Worm (Caenorhabditis elegans) whole organism, young adult: Measurements from ENCODE around the gene Y46B2A.3.

ENCODE experiments used
- B0261.1 ChIP-seq: sonication (generic microtip); optimal IDR thresholded peaks from 2 replicates; lab custom pipeline; 2016; ENCODE audit warnings: mild to moderate bottlenecking, missing genetic modification characterization, moderate library complexity, missing compliant biosample characterization
- B0336.3 ChIP-seq: fragments of 200-800 bp; sonication (Bioruptor generic); IDR thresholded peaks from 2 replicates; pipeline ENCODE4 v1.3.6; 2022; ENCODE audit warnings: missing genetic modification characterization, missing compliant biosample characterization
- D2030.7 ChIP-seq: fragments of 200-800 bp; sonication (Bioruptor generic); IDR thresholded peaks from 2 replicates; pipeline ENCODE4 v1.3.6; 2022; ENCODE audit warnings: missing genetic modification reagents, missing genetic modification characterization, missing compliant biosample characterization
- F22D6.2 ChIP-seq: sonication (generic microtip); optimal IDR thresholded peaks from 2 replicates; lab custom pipeline; 2016; ENCODE audit warnings: mild to moderate bottlenecking, missing genetic modification characterization, missing compliant biosample characterization
- F55B11.4 ChIP-seq: sonication (generic microtip); optimal IDR thresholded peaks from 2 replicates; lab custom pipeline; 2016; ENCODE audit warnings: missing compliant biosample characterization, missing genetic modification characterization, borderline replicate concordance; ENCODE audit not compliant: insufficient read depth
- K11D2.4 ChIP-seq: fragments of 200-800 bp; sonication (Bioruptor generic); IDR thresholded peaks from 2 replicates; pipeline ENCODE4 v1.3.6; 2022; ENCODE audit warnings: missing genetic modification reagents, missing genetic modification characterization, missing compliant biosample characterization
- T26A5.8 ChIP-seq: sonication (generic microtip); optimal IDR thresholded peaks from 2 replicates; lab custom pipeline; 2016; ENCODE audit warnings: missing genetic modification characterization, missing compliant biosample characterization
- Y53F4B.3 ChIP-seq: fragments of 200-800 bp; sonication (Bioruptor generic); IDR thresholded peaks from 2 replicates; pipeline ENCODE4 v1.3.6; 2022; ENCODE audit warnings: missing genetic modification reagents, missing genetic modification characterization, missing compliant biosample characterization
- Y67H2A.10 ChIP-seq: fragments of 200-800 bp; sonication (Bioruptor generic); conservative IDR thresholded peaks from 2 replicates; pipeline ENCODE4 v1.3.6; 2022; ENCODE audit warnings: missing genetic modification reagents, missing genetic modification characterization, missing compliant biosample characterization
- atf-7 ChIP-seq: sonication (generic microtip); optimal IDR thresholded peaks from 2 replicates; lab custom pipeline; 2017; ENCODE audit warnings: mild to moderate bottlenecking, missing genetic modification characterization, missing compliant biosample characterization
- ceh-27 ChIP-seq: fragments of 200-800 bp; sonication (Bioruptor generic); optimal IDR thresholded peaks from 2 replicates; lab custom pipeline; 2018; ENCODE audit warnings: mild to moderate bottlenecking, missing genetic modification characterization, moderate library complexity, missing compliant biosample characterization
- ceh-40 ChIP-seq: fragments of 200-800 bp; sonication (Bioruptor generic); IDR thresholded peaks from 2 replicates; pipeline ENCODE4 v1.3.6; 2022; ENCODE audit warnings: missing genetic modification characterization, missing compliant biosample characterization
- ceh-79 ChIP-seq: sonication (generic microtip); optimal IDR thresholded peaks from 2 replicates; lab custom pipeline; 2017; ENCODE audit warnings: mild to moderate bottlenecking, missing genetic modification characterization, missing compliant biosample characterization
- ceh-91 ChIP-seq: fragments of 200-800 bp; sonication (Bioruptor generic); IDR thresholded peaks from 2 replicates; pipeline ENCODE4 v1.3.6; 2022; ENCODE audit warnings: missing genetic modification reagents, missing genetic modification characterization, missing compliant biosample characterization
- die-1 ChIP-seq: sonication (generic microtip); optimal IDR thresholded peaks from 2 replicates; lab custom pipeline; 2016; ENCODE audit warnings: missing genotype, mild to moderate bottlenecking, missing genetic modification characterization, missing compliant biosample characterization
- dpl-1 ChIP-seq: fragments of 150-350 bp; optimal IDR thresholded peaks from 2 replicates; lab custom pipeline; 2014; ENCODE audit warnings: missing biosample characterization, missing genetic modification reagents, missing genetic modification characterization
- efl-1 ChIP-seq: fragments of 150-350 bp; optimal IDR thresholded peaks from 2 replicates; lab custom pipeline; 2014; ENCODE audit warnings: missing biosample characterization, missing genetic modification reagents, missing genetic modification characterization
- egl-18 ChIP-seq: fragments of 200-800 bp; sonication (Bioruptor generic); IDR thresholded peaks from 2 replicates; pipeline ENCODE4 v1.3.6; 2022; ENCODE audit warnings: missing genetic modification reagents, missing genetic modification characterization, missing compliant biosample characterization
- ets-4 ChIP-seq: fragments of 200-800 bp; sonication (Bioruptor generic); optimal IDR thresholded peaks from 2 replicates; lab custom pipeline; 2018; ENCODE audit warnings: mild to moderate bottlenecking, missing genetic modification characterization, missing compliant biosample characterization
- hlh-12 ChIP-seq: sonication (generic microtip); optimal IDR thresholded peaks from 2 replicates; lab custom pipeline; 2016; ENCODE audit warnings: missing genetic modification characterization, missing compliant biosample characterization
- hsf-1 ChIP-seq: fragments of 200-800 bp; sonication (Bioruptor generic); IDR thresholded peaks from 2 replicates; pipeline ENCODE4 v1.3.6; 2022; ENCODE audit warnings: missing genetic modification reagents, missing genetic modification characterization, missing compliant biosample characterization
- let-607 ChIP-seq, 2 experiments: fragments of 200-800 bp in 1 of 2; sonication (Bioruptor generic) in 1 of 2; sonication (generic microtip) in 1 of 2; optimal IDR thresholded peaks; 2 replicates each; lab custom pipeline; 2016 to 2018; ENCODE audit warnings: mild to moderate bottlenecking in 2 of 2, missing compliant biosample characterization in 2 of 2, missing genetic modification characterization in 2 of 2, moderate library complexity in 2 of 2, missing genotype in 1 of 2
- lsl-1 ChIP-seq: fragments of 200-800 bp; sonication (Bioruptor generic); optimal IDR thresholded peaks from 2 replicates; lab custom pipeline; 2018; ENCODE audit warnings: mild to moderate bottlenecking, missing genetic modification characterization, moderate library complexity, missing compliant biosample characterization
- mes-4 ChIP-seq: sonication (generic microtip); optimal IDR thresholded peaks from 2 replicates; lab custom pipeline; 2016; ENCODE audit warnings: missing genotype, missing genetic modification characterization, missing compliant biosample characterization
- nfyb-1 ChIP-seq: fragments of 200-800 bp; sonication (Bioruptor generic); IDR thresholded peaks from 2 replicates; pipeline ENCODE4 v1.3.6; 2022; ENCODE audit warnings: missing genetic modification reagents, missing genetic modification characterization, missing compliant biosample characterization
- rcor-1 ChIP-seq: fragments of 200-800 bp; sonication (Bioruptor generic); IDR thresholded peaks from 2 replicates; pipeline ENCODE4 v1.3.6; 2022; ENCODE audit warnings: missing genetic modification reagents, missing genetic modification characterization, missing compliant biosample characterization
- rec-8 ChIP-seq, 2 experiments: sonication (generic microtip); optimal IDR thresholded peaks; 2 replicates each; lab custom pipeline; 2016; ENCODE audit warnings: mild to moderate bottlenecking in 2 of 2, missing genetic modification characterization in 2 of 2, missing genetic modification reagents in 2 of 2, missing genotype in 2 of 2, missing biosample characterization in 1 of 2, missing compliant biosample characterization in 1 of 2, moderate library complexity in 1 of 2
- repo-1 ChIP-seq: sonication (generic microtip); optimal IDR thresholded peaks from 2 replicates; lab custom pipeline; 2017; ENCODE audit warnings: mild to moderate bottlenecking, missing genetic modification characterization, missing compliant biosample characterization
- sdz-38 ChIP-seq: sonication (generic microtip); optimal IDR thresholded peaks from 2 replicates; lab custom pipeline; 2016; ENCODE audit warnings: missing genotype, missing genetic modification characterization, missing compliant biosample characterization
- sea-2 ChIP-seq: fragments of 200-800 bp; sonication (Bioruptor generic); IDR thresholded peaks from 2 replicates; pipeline ENCODE4 v1.3.6; 2022; ENCODE audit warnings: missing genetic modification characterization, missing compliant biosample characterization
- snpc-1.1 ChIP-seq: sonication (generic microtip); optimal IDR thresholded peaks from 2 replicates; lab custom pipeline; 2017; ENCODE audit warnings: missing genetic modification characterization, mild to moderate bottlenecking, missing compliant biosample characterization, antibody characterized with exemption, moderate library complexity, missing genotype, missing genetic modification reagents; ENCODE audit not compliant: insufficient read depth
- snpc-4 ChIP-seq, 5 experiments: fragments of 150-350 bp in 1 of 5; sonication (generic microtip) in 4 of 5; optimal IDR thresholded peaks; 2 replicates each; lab custom pipeline; 2014 to 2018; ENCODE audit warnings: missing genetic modification characterization in 5 of 5, missing biosample characterization in 3 of 5, antibody characterized with exemption in 2 of 5, mild to moderate bottlenecking in 2 of 5, missing compliant biosample characterization in 2 of 5, missing genotype in 2 of 5, moderate library complexity in 2 of 5, missing genetic modification reagents in 1 of 5
- tbp1 ChIP-seq: fragments of 200-800 bp; sonication (Bioruptor generic); optimal IDR thresholded peaks from 2 replicates; lab custom pipeline; 2018; ENCODE audit warnings: mild to moderate bottlenecking, missing genetic modification characterization, missing compliant biosample characterization
- tbx-9 ChIP-seq: sonication (generic microtip); optimal IDR thresholded peaks from 2 replicates; lab custom pipeline; 2016; ENCODE audit warnings: borderline replicate concordance, missing genetic modification characterization, inconsistent platforms, missing compliant biosample characterization
- ztf-18 ChIP-seq: sonication (generic microtip); optimal IDR thresholded peaks from 2 replicates; lab custom pipeline; 2016; ENCODE audit warnings: missing genotype, mild to moderate bottlenecking, missing genetic modification characterization, missing compliant biosample characterization
- ztf-26 ChIP-seq: sonication (generic microtip); optimal IDR thresholded peaks from 2 replicates; lab custom pipeline; 2017; ENCODE audit warnings: missing genetic modification characterization, missing compliant biosample characterization
- ztf-28 ChIP-seq: fragments of 200-800 bp; sonication (Bioruptor generic); IDR thresholded peaks from 2 replicates; pipeline ENCODE4 v1.3.6; 2022; ENCODE audit warnings: missing genetic modification reagents, missing genetic modification characterization, missing compliant biosample characterization
- ztf-3 ChIP-seq: fragments of 200-800 bp; sonication (Bioruptor generic); optimal IDR thresholded peaks from 2 replicates; lab custom pipeline; 2018; ENCODE audit warnings: mild to moderate bottlenecking, missing genetic modification characterization, missing compliant biosample characterization

Gene Y46B2A.3

DNA sequence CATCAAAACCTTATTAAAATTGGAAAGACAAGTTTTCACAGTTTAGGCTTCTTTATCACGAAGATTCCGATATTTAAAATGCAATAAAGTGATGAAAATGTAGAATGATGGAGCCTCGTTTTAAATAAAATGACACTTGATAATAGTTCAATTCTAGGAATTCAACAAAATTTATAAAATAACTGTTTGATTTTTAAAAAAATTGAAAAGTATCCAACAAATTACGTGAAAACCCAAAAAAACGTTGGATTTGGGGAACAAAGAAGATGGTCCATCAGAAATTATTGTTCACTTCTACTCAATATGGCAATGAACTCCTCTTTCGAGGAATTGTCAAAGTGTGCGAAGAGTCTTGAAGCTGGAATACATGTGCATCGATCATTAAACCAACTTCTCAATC lies 22.7 kb downstream of the Y46B2A.3 start, which contains the start of gene F28A10.4:
Gene F28A10.4, plus strand, starts transcription at position 301 of the 400 bp plus-strand sequence.
- TF ChIP-seq Y53F4B.3 (no peak), F22D6.2 (tag; lab: Kevin White, UChicago) (no peak), dpl-1 (GFP tag; lab: Kevin White, UChicago) (no peak), B0261.1 (no peak), K11D2.4 (GFP tag; lab: Robert Waterston, UW) (no peak), lsl-1 (GFP tag; lab: Kevin White, UChicago) (no peak), tbp1 (no peak), nfyb-1 (GFP tag; lab: Robert Waterston, UW) (no peak), rcor-1 (GFP tag; lab: Robert Waterston, UW) (no peak), ceh-27 (GFP tag; lab: Kevin White, UChicago) (no peak), tbx-9 (no peak), hsf-1 (GFP tag; lab: Robert Waterston, UW) (no peak), mes-4 (tag; lab: Kevin White, UChicago) (no peak), F55B11.4 (tag; lab: Kevin White, UChicago) (no peak), Y67H2A.10 (GFP tag; lab: Robert Waterston, UW) (no peak)

DNA sequence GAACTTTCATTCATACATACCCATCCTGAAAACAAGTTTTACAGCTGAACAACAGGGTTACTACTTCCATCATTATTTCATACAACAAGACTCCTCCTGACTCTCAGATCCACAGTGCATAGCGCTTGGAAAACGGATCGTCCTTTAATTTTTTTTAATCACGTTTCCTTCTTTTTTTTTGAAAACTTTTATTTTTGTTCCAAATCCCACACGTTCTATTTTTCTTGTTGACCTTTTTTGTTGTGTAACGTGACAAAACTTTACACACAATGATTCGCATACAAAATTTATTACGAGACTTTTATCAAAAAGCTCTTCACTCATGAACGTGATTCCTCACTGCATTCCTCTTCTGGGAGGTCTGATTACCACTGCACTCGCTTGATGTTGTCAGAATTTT lies 26.6 kb downstream of the Y46B2A.3 start, which contains the start of gene clc-33:
Gene clc-33, plus strand, starts transcription at position 301 of the 400 bp plus-strand sequence.
- TF ChIP-seq tbx-9 (no peak), die-1 (tag; lab: Kevin White, UChicago) (no peak), ceh-91 (GFP tag; lab: Robert Waterston, UW) (no peak), ceh-79 (tag; lab: Kevin White, UChicago) (no peak), efl-1 (no peak)

DNA sequence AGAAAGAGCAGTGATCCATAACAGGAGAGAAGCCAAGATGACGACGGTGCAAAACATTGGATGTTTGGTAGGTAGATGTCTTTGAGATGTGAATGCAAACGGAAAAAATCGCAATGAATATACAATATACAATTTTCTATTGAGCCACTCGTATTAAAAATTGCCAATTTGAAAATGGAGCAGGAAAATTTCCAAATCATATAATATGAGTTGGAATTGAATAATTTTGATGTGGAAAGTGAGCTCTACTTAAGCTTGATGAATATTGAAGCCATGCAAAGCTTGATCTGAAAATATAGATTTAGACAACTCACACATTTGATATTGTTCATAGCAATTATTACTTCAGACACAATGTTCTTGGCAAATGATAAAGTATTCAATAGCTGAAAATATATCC lies 28.3 kb downstream of the Y46B2A.3 start, which contains the start of gene F28A10.8:
Gene F28A10.8, minus strand, starts transcription at position 101 of the 400 bp plus-strand sequence.
- TF ChIP-seq repo-1 (tag; lab: Kevin White, UChicago): no peak
- no peak for TF ChIP-seq snpc-1.1
- TF ChIP-seq tbx-9: no peak

ce11 chrII:825521-825920 lies 41.2 kb downstream of the Y46B2A.3 start, which contains the start of gene F28A10.1:
TSS of gene F28A10.1 (plus strand) at chrII:825821.
- no peak for TF ChIP-seq ztf-3 (GFP tag; lab: Kevin White, UChicago)
- TF ChIP-seq ets-4 (GFP tag; lab: Kevin White, UChicago): no peak
- no peak for TF ChIP-seq ztf-18
- no peak for TF ChIP-seq hlh-12 (tag; lab: Kevin White, UChicago)
- TF ChIP-seq ztf-26 (tag; lab: Kevin White, UChicago): no peak
- no peak for TF ChIP-seq D2030.7
- TF ChIP-seq repo-1 (tag; lab: Kevin White, UChicago): no peak
- no peak for TF ChIP-seq atf-7 (tag; lab: Kevin White, UChicago)
- no peak for TF ChIP-seq F22D6.2 (tag; lab: Kevin White, UChicago)
- TF ChIP-seq rec-8 (tag; optimal IDR thresholded peaks at IDR 0.05; lab: Kevin White, UChicago): no peak

DNA sequence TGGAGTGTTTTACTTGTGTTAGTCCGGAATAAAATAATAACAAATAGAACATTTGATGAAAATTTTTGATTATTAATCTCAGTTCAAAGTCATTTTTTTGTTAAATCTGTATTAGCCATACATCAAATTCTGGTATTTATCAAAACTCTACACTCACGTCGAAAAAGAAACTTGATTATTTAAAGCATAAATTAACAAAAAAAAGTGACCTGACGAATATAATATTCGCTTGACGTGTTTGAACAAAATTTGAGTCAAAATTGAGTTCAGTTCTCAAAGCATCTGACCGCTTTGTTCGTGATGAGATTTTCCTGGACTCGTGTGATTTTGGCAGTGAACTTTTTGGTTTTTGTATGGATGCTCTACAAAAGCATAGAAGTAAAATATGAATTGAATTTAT lies 43.2 kb downstream of the Y46B2A.3 start, which contains the start of gene F46F5.10:
Gene F46F5.10, plus strand, starts transcription at position 301 of the 400 bp plus-strand sequence.
- TF ChIP-seq sea-2 (GFP tag; lab: Robert Waterston, UW): no peak
- TF ChIP-seq T26A5.8: no peak
- TF ChIP-seq B0336.3 (GFP tag; lab: Robert Waterston, UW): no peak
- no peak for TF ChIP-seq let-607 (tag; optimal IDR thresholded peaks at IDR 0.05; lab: Kevin White, UChicago)
- no peak for TF ChIP-seq F22D6.2 (tag; lab: Kevin White, UChicago)
- no peak for TF ChIP-seq sdz-38 (tag; lab: Kevin White, UChicago)
- TF ChIP-seq efl-1: no peak
- no peak for TF ChIP-seq snpc-4 (GFP tag; optimal IDR thresholded peaks at IDR 0.05; lab: Kevin White, UChicago)
- TF ChIP-seq snpc-4 (tag; optimal IDR thresholded peaks at IDR 0.05; lab: Kevin White, UChicago): no peak
- no peak for TF ChIP-seq ceh-27 (GFP tag; lab: Kevin White, UChicago)
- TF ChIP-seq die-1 (tag; lab: Kevin White, UChicago): no peak
- no peak for TF ChIP-seq egl-18 (GFP tag; lab: Robert Waterston, UW)
- no peak for TF ChIP-seq F55B11.4 (tag; lab: Kevin White, UChicago)
- no peak for TF ChIP-seq dpl-1 (GFP tag; lab: Kevin White, UChicago)
- TF ChIP-seq ztf-28 (GFP tag; lab: Robert Waterston, UW): no peak
- no peak for TF ChIP-seq ceh-40 (GFP tag; lab: Robert Waterston, UW)
